Worm (Caenorhabditis elegans) whole organism, midembryonic: ENCODE data around the gene mrpl-42.

Source experiments
- T22C8.4 ChIP-seq: fragments of 200-800 bp; sonication (Bioruptor generic); IDR thresholded peaks from 2 replicates; pipeline ENCODE4 v1.3.6; 2022; ENCODE audit warnings: missing genetic modification characterization, missing compliant biosample characterization
- cog-1 ChIP-seq: sonication (generic microtip); optimal IDR thresholded peaks from 2 replicates; lab custom pipeline; 2016; ENCODE audit warnings: missing genetic modification characterization, missing compliant biosample characterization
- flt-1 ChIP-seq: fragments of 200-800 bp; sonication (Bioruptor generic); IDR thresholded peaks from 2 replicates; pipeline ENCODE4 v1.3.6; 2022; ENCODE audit warnings: missing genetic modification characterization, missing compliant biosample characterization
- med-1 ChIP-seq: sonication (generic microtip); optimal IDR thresholded peaks from 2 replicates; lab custom pipeline; 2017; ENCODE audit warnings: missing genetic modification characterization, mild to moderate bottlenecking, missing compliant biosample characterization, antibody characterized with exemption, missing genetic modification reagents; ENCODE audit not compliant: insufficient read depth
- ref-1 ChIP-seq: fragments of 200-800 bp; sonication (Bioruptor generic); conservative IDR thresholded peaks from 2 replicates; pipeline ENCODE4 v1.3.6; 2022; ENCODE audit warnings: missing genetic modification reagents, missing genetic modification characterization, missing compliant biosample characterization
- ztf-23 ChIP-seq: fragments of 200-800 bp; sonication (Bioruptor generic); IDR thresholded peaks from 2 replicates; pipeline ENCODE4 v1.3.6; 2022; ENCODE audit warnings: missing genetic modification reagents, missing genetic modification characterization, missing compliant biosample characterization

DNA sequence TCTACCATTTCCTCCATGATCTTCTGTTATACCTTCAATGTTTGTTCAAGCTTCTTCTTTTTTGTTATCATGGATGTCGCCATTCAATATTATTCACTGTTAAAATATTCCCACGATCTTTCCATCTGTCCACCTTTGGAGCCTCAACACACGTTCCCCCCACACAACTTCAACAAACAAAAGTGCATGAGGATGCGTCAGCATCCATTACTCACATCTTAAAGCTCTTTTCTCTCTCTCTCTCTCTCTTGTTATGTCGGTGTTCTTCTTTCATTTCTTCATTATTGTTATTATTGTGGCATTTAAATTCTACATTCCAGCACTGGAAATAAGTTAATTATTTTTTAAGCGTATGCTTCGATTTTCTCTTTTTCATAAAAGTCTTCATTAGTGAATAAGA is 19.8 kb upstream of the mrpl-42 start:
- no peak for TF ChIP-seq flt-1 (GFP tag; lab: Robert Waterston, UW)
- no peak for TF ChIP-seq ref-1 (GFP tag; lab: Robert Waterston, UW)
- TF ChIP-seq cog-1 (tag; lab: Kevin White, UChicago), result no peak
- no peak for TF ChIP-seq med-1
- no peak for TF ChIP-seq ztf-23 (GFP tag; lab: Robert Waterston, UW)
- TF ChIP-seq T22C8.4 (GFP tag; lab: Robert Waterston, UW), result no peak
